Worm (Caenorhabditis elegans) whole organism, L3 larva: ENCODE results near the gene mlcd-1.

Experiments used
- egl-5 ChIP-seq: fragments of 150-350 bp; optimal IDR thresholded peaks from 2 replicates; lab custom pipeline; 2017; ENCODE audit warnings: missing biosample characterization, missing genetic modification reagents, missing genetic modification characterization, inconsistent platforms
- elt-2 ChIP-seq: sonication (generic microtip); optimal IDR thresholded peaks from 2 replicates; lab custom pipeline; 2016; ENCODE audit warnings: missing genetic modification reagents, mild to moderate bottlenecking, missing genetic modification characterization, missing compliant biosample characterization
- nhr-28 ChIP-seq: fragments of 150-350 bp; optimal IDR thresholded peaks from 2 replicates; lab custom pipeline; 2014; ENCODE audit warnings: missing biosample characterization, missing genetic modification characterization
- zag-1 ChIP-seq: fragments of 150-350 bp; optimal IDR thresholded peaks from 2 replicates; lab custom pipeline; 2014; ENCODE audit warnings: missing biosample characterization, missing genetic modification characterization
- ztf-11 ChIP-seq: fragments of 150-350 bp; optimal IDR thresholded peaks from 2 replicates; lab custom pipeline; 2014; ENCODE audit warnings: missing biosample characterization, missing genetic modification characterization

DNA sequence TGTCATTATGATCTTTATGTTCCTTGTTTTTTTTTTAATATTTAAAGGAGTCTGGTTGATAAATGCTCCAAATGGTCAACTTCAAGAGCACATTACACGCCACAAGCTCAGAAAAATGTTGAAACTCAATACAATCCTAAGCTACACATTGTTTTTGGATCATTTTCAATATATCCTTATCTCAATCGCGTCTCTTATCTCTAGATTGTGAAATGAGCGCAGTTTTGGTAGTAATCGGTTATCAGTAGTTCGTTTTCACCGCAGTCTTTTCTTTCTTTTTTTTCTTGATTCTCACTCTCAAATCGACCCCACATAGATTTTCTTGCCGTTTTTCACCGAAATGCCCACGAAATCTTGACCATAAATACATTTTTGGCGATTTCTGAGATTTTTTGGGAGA lies 15.1 kb downstream of the mlcd-1 start:
- TF ChIP-seq nhr-28 (tag; lab: Kevin White, UChicago) (no peak), zag-1 (no peak), ztf-11 (tag; lab: Kevin White, UChicago) (no peak), elt-2 (peak; percentile 56), egl-5 (no peak)
